Fruit fly (Drosophila melanogaster) whole organism, embryonic: ENCODE measurements around the gene Dsor1.

ENCODE experiments used
- Atf3 ChIP-seq: fragments of 200-800 bp; sonication (Bioruptor generic); optimal IDR thresholded peaks from 3 replicates; lab custom pipeline; 2016; ENCODE audit warnings: missing biosample characterization, missing genetic modification characterization
- CG13123 ChIP-seq: fragments of 200-800 bp; sonication (Bioruptor generic); optimal IDR thresholded peaks from 2 replicates; lab custom pipeline; 2016; ENCODE audit warnings: missing biosample characterization, missing genetic modification characterization
- CG14965 ChIP-seq: fragments of 200-800 bp; sonication (Bioruptor generic); optimal IDR thresholded peaks from 2 replicates; lab custom pipeline; 2016; ENCODE audit warnings: missing biosample characterization, missing genetic modification characterization, borderline replicate concordance
- CG2889 ChIP-seq: fragments of 200-800 bp; sonication (Bioruptor generic); IDR thresholded peaks from 3 replicates; pipeline ENCODE4 v1.3.6; 2022; ENCODE audit warnings: missing biosample characterization, missing genetic modification characterization
- CG3995 ChIP-seq: fragments of 200-800 bp; sonication (Bioruptor generic); optimal IDR thresholded peaks from 3 replicates; lab custom pipeline; 2016; ENCODE audit warnings: missing biosample characterization, missing genetic modification characterization
- Hand ChIP-seq: fragments of 200-800 bp; sonication (Bioruptor generic); optimal IDR thresholded peaks from 2 replicates; lab custom pipeline; 2017; ENCODE audit warnings: mild to moderate bottlenecking, missing biosample characterization, missing genetic modification reagents, missing genetic modification characterization
- Hr39 ChIP-seq: fragments of >200 bp; optimal IDR thresholded peaks from 2 replicates; lab custom pipeline; 2017
- btn ChIP-seq: fragments of 200-800 bp; sonication (Bioruptor generic); optimal IDR thresholded peaks from 2 replicates; lab custom pipeline; 2016; ENCODE audit warnings: missing biosample characterization, missing genetic modification characterization
- chn ChIP-seq: fragments of 200-800 bp; sonication (Bioruptor generic); optimal IDR thresholded peaks from 2 replicates; lab custom pipeline; 2016; ENCODE audit warnings: missing biosample characterization, missing genetic modification characterization
- psq ChIP-seq: fragments of 200-800 bp; sonication (Bioruptor generic); optimal IDR thresholded peaks from 2 replicates; lab custom pipeline; 2017; ENCODE audit warnings: missing biosample characterization, missing genetic modification characterization
- run ChIP-seq: fragments of 200-800 bp; sonication (Bioruptor generic); optimal IDR thresholded peaks from 3 replicates; lab custom pipeline; 2018; ENCODE audit warnings: missing biosample characterization, mild to moderate bottlenecking, missing genetic modification characterization

DNA sequence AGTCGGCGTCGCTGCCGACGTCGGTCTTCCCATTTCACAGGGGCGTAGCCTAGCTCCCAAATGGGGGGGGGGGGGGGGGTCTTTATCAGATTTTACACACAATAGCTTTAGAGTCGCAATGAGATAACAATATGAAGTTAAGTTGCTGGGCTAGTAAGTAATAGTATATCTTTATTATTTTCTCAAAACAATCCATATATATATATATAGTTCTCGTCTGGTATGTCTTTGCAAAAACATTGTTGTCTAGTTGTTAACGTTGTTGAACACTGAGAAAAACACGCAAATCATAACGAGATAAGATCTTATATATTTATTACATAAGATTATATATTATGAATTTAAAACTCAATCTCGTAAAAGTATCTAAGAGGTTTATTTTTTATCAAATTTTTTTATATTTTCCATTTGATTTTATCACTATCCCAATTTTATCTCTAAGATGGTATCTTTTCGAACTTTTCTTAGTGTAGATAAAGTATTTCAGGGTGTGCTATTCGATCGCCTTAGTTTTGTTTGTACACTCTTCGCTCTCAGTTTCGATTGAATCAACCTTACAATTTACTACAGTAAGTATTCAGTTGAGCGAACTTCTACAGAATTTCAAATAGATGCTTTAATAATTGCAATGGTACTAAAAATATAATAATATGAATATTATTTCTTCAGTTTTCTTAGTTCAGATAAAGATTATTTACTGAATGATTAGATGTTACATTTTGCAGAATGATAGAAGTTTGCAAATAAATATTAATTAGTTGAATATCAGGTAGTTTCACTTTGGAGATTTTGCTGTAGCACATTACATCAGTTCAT is 45.1 kb upstream of the Dsor1 start:
- no peak for TF ChIP-seq btn
- no peak for TF ChIP-seq CG14965 (GFP tag; lab: Kevin White, UChicago)
- peak; percentile 69; the same call in 2 of the 3 replicates for TF ChIP-seq CG2889 (GFP tag; lab: Robert Waterston, UW)
- no peak for TF ChIP-seq Atf3 (GFP tag; lab: Kevin White, UChicago)
- TF ChIP-seq Hr39 (lab: Kevin White, UChicago): no peak
- no peak for TF ChIP-seq CG3995 (GFP tag; lab: Kevin White, UChicago)
- TF ChIP-seq CG13123 (GFP tag; lab: Kevin White, UChicago): no peak
- no peak for TF ChIP-seq chn (GFP tag; lab: Kevin White, UChicago)
- peak; percentile 72 for TF ChIP-seq Hand (GFP tag; lab: Kevin White, UChicago)
- no peak for TF ChIP-seq run
- no peak for TF ChIP-seq psq (GFP tag; lab: Kevin White, UChicago)
